Worm (Caenorhabditis elegans) whole organism, L2 larva: ENCODE results near the gene F44E7.7.

Experiments used
- F13H6.1 ChIP-seq: sonication (generic microtip); optimal IDR thresholded peaks from 2 replicates; lab custom pipeline; 2016; ENCODE audit warnings: missing genetic modification characterization, missing compliant biosample characterization
- egl-27 ChIP-seq: sonication (generic microtip); optimal IDR thresholded peaks from 3 replicates; lab custom pipeline; 2017; ENCODE audit warnings: missing biosample characterization, missing genetic modification reagents, missing genetic modification characterization
- nhr-77 ChIP-seq: fragments of 150-350 bp; optimal IDR thresholded peaks from 2 replicates; lab custom pipeline; 2014; ENCODE audit warnings: missing biosample characterization, missing genetic modification characterization

ce11 chrV:5833531-5833930 lies 48.3 kb upstream of the F44E7.7 start, which contains the start of gene srh-76:
- TF ChIP-seq egl-27 (tag; lab: Kevin White, UChicago) (no peak), F13H6.1 (tag; lab: Kevin White, UChicago) (no peak), nhr-77 (tag; lab: Kevin White, UChicago) (no peak)
